Fruit fly (Drosophila melanogaster) whole organism, embryonic: ENCODE data around the gene Phb1.
A peak's percentile ranks its signal among the peaks of the same experiment; 100 is the strongest.

Source experiments
- Atf-2 ChIP-seq: fragments of 200-800 bp; sonication (Bioruptor generic); optimal IDR thresholded peaks from 2 replicates; lab custom pipeline; 2016; ENCODE audit warnings: missing biosample characterization, missing genetic modification characterization
- B-H1 ChIP-seq: fragments of 200-800 bp; sonication (Bioruptor generic); IDR thresholded peaks from 3 replicates; pipeline ENCODE4 v1.3.6; 2022; ENCODE audit warnings: missing biosample characterization, missing genetic modification characterization
- CG10147 ChIP-seq: fragments of 200-800 bp; sonication (Bioruptor generic); optimal IDR thresholded peaks from 2 replicates; lab custom pipeline; 2019; ENCODE audit warnings: missing biosample characterization, mild to moderate bottlenecking, missing genetic modification characterization, moderate library complexity
- CG11723 ChIP-seq: fragments of 200-800 bp; sonication (Bioruptor generic); optimal IDR thresholded peaks from 2 replicates; lab custom pipeline; 2017; ENCODE audit warnings: missing biosample characterization, mild to moderate bottlenecking, missing genetic modification characterization
- CG12391 ChIP-seq: fragments of 200-800 bp; sonication (Bioruptor generic); optimal IDR thresholded peaks from 3 replicates; lab custom pipeline; 2018; ENCODE audit warnings: missing biosample characterization, mild to moderate bottlenecking, missing genetic modification characterization, moderate library complexity
- CG13775 ChIP-seq: fragments of 200-800 bp; sonication (Bioruptor generic); optimal IDR thresholded peaks from 3 replicates; lab custom pipeline; 2017; ENCODE audit warnings: missing biosample characterization, mild to moderate bottlenecking, missing genetic modification characterization
- CG14965 ChIP-seq: fragments of 200-800 bp; sonication (Bioruptor generic); optimal IDR thresholded peaks from 2 replicates; lab custom pipeline; 2016; ENCODE audit warnings: missing biosample characterization, missing genetic modification characterization, borderline replicate concordance
- CG15269 ChIP-seq: fragments of 200-800 bp; sonication (Bioruptor generic); optimal IDR thresholded peaks from 2 replicates; lab custom pipeline; 2018; ENCODE audit warnings: missing biosample characterization, mild to moderate bottlenecking, missing genetic modification characterization, moderate library complexity
- CG15696 ChIP-seq: fragments of 200-800 bp; sonication (Bioruptor generic); optimal IDR thresholded peaks from 2 replicates; lab custom pipeline; 2019; ENCODE audit warnings: missing biosample characterization, mild to moderate bottlenecking, missing genetic modification characterization, moderate library complexity
- CG16779 ChIP-seq: fragments of 200-800 bp; sonication (Bioruptor generic); IDR thresholded peaks from 2 replicates; pipeline ENCODE4 v1.3.6; 2022; ENCODE audit warnings: missing biosample characterization, missing genetic modification characterization
- CG1832 ChIP-seq: fragments of 200-800 bp; sonication (Bioruptor generic); optimal IDR thresholded peaks from 2 replicates; lab custom pipeline; 2017; ENCODE audit warnings: missing biosample characterization, mild to moderate bottlenecking, missing genetic modification characterization, inconsistent platforms
- CG2199 ChIP-seq: fragments of 200-800 bp; sonication (Bioruptor generic); IDR thresholded peaks from 3 replicates; pipeline ENCODE4 v1.3.6; 2022; ENCODE audit warnings: missing biosample characterization, missing genetic modification characterization
- CG31388 ChIP-seq: fragments of 200-800 bp; sonication (Bioruptor generic); optimal IDR thresholded peaks from 2 replicates; lab custom pipeline; 2016; ENCODE audit warnings: missing biosample characterization, missing genetic modification characterization
- CG3163 ChIP-seq: fragments of 200-800 bp; sonication (Bioruptor generic); optimal IDR thresholded peaks from 3 replicates; lab custom pipeline; 2016; ENCODE audit warnings: missing biosample characterization, missing genetic modification characterization
- CG3281 ChIP-seq: fragments of 200-800 bp; sonication (Bioruptor generic); optimal IDR thresholded peaks from 3 replicates; lab custom pipeline; 2017; ENCODE audit warnings: missing biosample characterization, mild to moderate bottlenecking, missing genetic modification characterization
- CG34422 ChIP-seq: fragments of 200-800 bp; sonication (Bioruptor generic); IDR thresholded peaks from 3 replicates; pipeline ENCODE4 v1.3.6; 2022; ENCODE audit warnings: missing biosample characterization, missing genetic modification characterization
- CG6654 ChIP-seq: fragments of 200-800 bp; sonication (Bioruptor generic); optimal IDR thresholded peaks from 2 replicates; lab custom pipeline; 2017; ENCODE audit warnings: missing biosample characterization, mild to moderate bottlenecking, missing genetic modification characterization
- CG7928 ChIP-seq: fragments of 200-800 bp; sonication (Bioruptor generic); optimal IDR thresholded peaks from 2 replicates; lab custom pipeline; 2017; ENCODE audit warnings: missing biosample characterization, mild to moderate bottlenecking, missing genetic modification characterization
- CG8765 ChIP-seq: fragments of 200-800 bp; sonication (Bioruptor generic); IDR thresholded peaks from 2 replicates; pipeline ENCODE4 v1.3.6; 2022; ENCODE audit warnings: missing biosample characterization, missing genetic modification characterization
- Dek ChIP-seq: fragments of 200-800 bp; sonication (Bioruptor generic); optimal IDR thresholded peaks from 3 replicates; lab custom pipeline; 2019; ENCODE audit warnings: missing biosample characterization, mild to moderate bottlenecking, missing genetic modification characterization, moderate library complexity
- Dfd ChIP-seq, 2 experiments: fragments of >200 bp; optimal IDR thresholded peaks; 2 replicates each; lab custom pipeline; 2017; ENCODE audit warnings: missing biosample characterization in 2 of 2, missing genetic modification characterization in 2 of 2
- Dll ChIP-seq: fragments of 200-800 bp; sonication (Bioruptor generic); IDR thresholded peaks from 4 replicates; pipeline ENCODE4 v1.3.6; 2022; ENCODE audit warnings: missing biosample characterization, missing genetic modification characterization; ENCODE audit not compliant: partially characterized antibody
- Doc3 ChIP-seq: fragments of 200-800 bp; sonication (Bioruptor generic); IDR thresholded peaks from 3 replicates; pipeline ENCODE4 v1.3.6; 2022; ENCODE audit warnings: missing biosample characterization, missing genetic modification characterization; ENCODE audit not compliant: partially characterized antibody
- Gsc ChIP-seq: fragments of 200-800 bp; sonication (Bioruptor generic); IDR thresholded peaks from 2 replicates; pipeline ENCODE4 v1.3.6; 2022; ENCODE audit warnings: missing biosample characterization, missing genetic modification characterization
- H2.0 ChIP-seq: fragments of 200-800 bp; sonication (Bioruptor generic); IDR thresholded peaks from 2 replicates; pipeline ENCODE4 v1.3.6; 2022; ENCODE audit warnings: missing biosample characterization, missing genetic modification characterization
- Hmr ChIP-seq: fragments of 200-800 bp; sonication (Bioruptor generic); optimal IDR thresholded peaks from 3 replicates; lab custom pipeline; 2017; ENCODE audit warnings: mild to moderate bottlenecking, missing biosample characterization, missing genetic modification reagents, missing genetic modification characterization
- MBD-R2 ChIP-seq: fragments of 200-800 bp; sonication (Bioruptor generic); IDR thresholded peaks from 2 replicates; pipeline ENCODE4 v1.3.6; 2022; ENCODE audit warnings: missing biosample characterization, missing genetic modification characterization
- Med ChIP-seq: fragments of 200-800 bp; sonication (Bioruptor generic); peaks from one replicate; lab custom pipeline; 2016; ENCODE audit warnings: missing biosample characterization, missing genetic modification characterization, mild to moderate bottlenecking, inconsistent platforms, moderate library complexity
- Optix ChIP-seq: fragments of 200-800 bp; sonication (Bioruptor generic); IDR thresholded peaks from 3 replicates; pipeline ENCODE4 v1.3.6; 2022; ENCODE audit warnings: missing biosample characterization, missing genetic modification characterization
- Stat92E ChIP-seq, 3 experiments: fragments of >200 bp in 2 of 3; fragments of 200-800 bp in 1 of 3; sonication (Bioruptor generic) in 1 of 3; optimal IDR thresholded peaks; 2 replicates each; lab custom pipeline; 2017 to 2019; ENCODE audit warnings: missing biosample characterization in 3 of 3, missing genetic modification characterization in 3 of 3, mild to moderate bottlenecking in 1 of 3, moderate library complexity in 1 of 3
- az2 ChIP-seq: fragments of 200-800 bp; sonication (Bioruptor generic); optimal IDR thresholded peaks from 3 replicates; lab custom pipeline; 2016; ENCODE audit warnings: missing biosample characterization, missing genetic modification characterization
- bbx ChIP-seq: fragments of 200-800 bp; sonication (Bioruptor generic); IDR thresholded peaks from 2 replicates; pipeline ENCODE4 v1.3.6; 2022; ENCODE audit warnings: missing biosample characterization, missing genetic modification characterization; ENCODE audit not compliant: partially characterized antibody
- crc ChIP-seq: fragments of 200-800 bp; sonication (Bioruptor generic); optimal IDR thresholded peaks from 2 replicates; lab custom pipeline; 2016; ENCODE audit warnings: missing biosample characterization, missing genetic modification characterization
- crp ChIP-seq, 2 experiments: fragments of 200-800 bp; sonication (Bioruptor generic); optimal IDR thresholded peaks; 2 replicates in 1 of 2; 3 replicates in 1 of 2; lab custom pipeline; 2017; ENCODE audit warnings: missing biosample characterization in 2 of 2, missing genetic modification characterization in 2 of 2, mild to moderate bottlenecking in 1 of 2, moderate library complexity in 1 of 2
- dpn ChIP-seq, 2 experiments: fragments of 200-800 bp; sonication (Bioruptor generic); optimal IDR thresholded peaks; 3 replicates each; lab custom pipeline; 2016; ENCODE audit warnings: missing biosample characterization in 2 of 2, missing genetic modification characterization in 2 of 2
- exex ChIP-seq: fragments of 200-800 bp; sonication (Bioruptor generic); optimal IDR thresholded peaks from 4 replicates; lab custom pipeline; 2018; ENCODE audit warnings: missing biosample characterization, mild to moderate bottlenecking, missing genetic modification characterization, moderate library complexity
- hbn ChIP-seq: fragments of 200-800 bp; sonication (Bioruptor generic); IDR thresholded peaks from 2 replicates; pipeline ENCODE4 v1.3.6; 2022; ENCODE audit warnings: missing biosample characterization, missing genetic modification characterization; ENCODE audit not compliant: partially characterized antibody
- hkb ChIP-seq, 2 experiments: fragments of 200-800 bp in 1 of 2; fragments of >200 bp in 1 of 2; sonication (Bioruptor generic) in 1 of 2; IDR thresholded peaks in 1 of 2; optimal IDR thresholded peaks in 1 of 2; 2 replicates each; pipeline versions ENCODE4 v1.3.6 to Lab custom; 2017 to 2022; ENCODE audit warnings: missing biosample characterization in 1 of 2, missing genetic modification characterization in 1 of 2
- jigr1 ChIP-seq: fragments of 200-800 bp; sonication (Bioruptor generic); IDR thresholded peaks from 3 replicates; pipeline ENCODE4 v1.3.6; 2022; ENCODE audit warnings: missing biosample characterization, missing genetic modification characterization
- nerfin-1 ChIP-seq: fragments of 200-800 bp; sonication (Bioruptor generic); optimal IDR thresholded peaks from 3 replicates; lab custom pipeline; 2019; ENCODE audit warnings: missing biosample characterization, mild to moderate bottlenecking, missing genetic modification characterization, moderate library complexity
- nerfin-2 ChIP-seq: fragments of 200-800 bp; sonication (Bioruptor generic); IDR thresholded peaks from 2 replicates; pipeline ENCODE4 v1.3.6; 2022; ENCODE audit warnings: missing biosample characterization, missing genetic modification characterization; ENCODE audit not compliant: partially characterized antibody
- p53 ChIP-seq: fragments of 200-800 bp; sonication (Bioruptor generic); optimal IDR thresholded peaks from 2 replicates; lab custom pipeline; 2016; ENCODE audit warnings: missing biosample characterization, missing genetic modification characterization
- pb ChIP-seq: fragments of 200-800 bp; sonication (Bioruptor generic); optimal IDR thresholded peaks from 3 replicates; lab custom pipeline; 2016; ENCODE audit warnings: missing biosample characterization, missing genetic modification characterization
- salm ChIP-seq: fragments of 200-800 bp; sonication (Bioruptor generic); optimal IDR thresholded peaks from 2 replicates; lab custom pipeline; 2018; ENCODE audit warnings: missing biosample characterization, mild to moderate bottlenecking, missing genetic modification characterization
- sd ChIP-seq: fragments of 200-800 bp; sonication (Bioruptor generic); optimal IDR thresholded peaks from 3 replicates; lab custom pipeline; 2018; ENCODE audit warnings: missing biosample characterization, mild to moderate bottlenecking, missing genetic modification characterization, moderate library complexity
- stc ChIP-seq: fragments of 200-800 bp; sonication (Bioruptor generic); IDR thresholded peaks from 2 replicates; pipeline ENCODE4 v1.3.6; 2022; ENCODE audit warnings: missing biosample characterization, missing genetic modification characterization
- tll ChIP-seq, 2 experiments: fragments of 200-800 bp in 1 of 2; fragments of >200 bp in 1 of 2; sonication (Bioruptor generic) in 1 of 2; optimal IDR thresholded peaks; 2 replicates each; lab custom pipeline; 2017 to 2019; ENCODE audit warnings: missing biosample characterization in 2 of 2, missing genetic modification characterization in 2 of 2, mild to moderate bottlenecking in 1 of 2, moderate library complexity in 1 of 2

Gene Phb1

dm6 chr2L:19158005-19158666 is 34.5 kb upstream of the Phb1 start (continued):
- TF ChIP-seq CG13775 (GFP tag; lab: Kevin White, UChicago) = no peak
- TF ChIP-seq jigr1 (GFP tag; lab: Robert Waterston, UW) = no peak
- TF ChIP-seq nerfin-1 = peak; percentile 50
- no peak for TF ChIP-seq CG8765 (GFP tag; lab: Robert Waterston, UW)
- TF ChIP-seq Atf-2 = peak; percentile 8
- peak; percentile 21 for TF ChIP-seq CG10147 (GFP tag; lab: Kevin White, UChicago)
- no peak for TF ChIP-seq B-H1 (GFP tag; lab: Robert Waterston, UW)
- no peak for TF ChIP-seq CG6654 (GFP tag; lab: Kevin White, UChicago)
- TF ChIP-seq exex (tag; lab: Kevin White, UChicago) = peak; percentile 6
- no peak for TF ChIP-seq CG7928
- TF ChIP-seq CG12391 (tag; lab: Kevin White, UChicago) = peak; percentile 3
- TF ChIP-seq MBD-R2 (GFP tag; lab: Robert Waterston, UW) = no peak
- no peak for TF ChIP-seq Dfd (GFP tag; optimal IDR thresholded peaks at IDR 0.05; lab: Kevin White, UChicago)
- no peak for TF ChIP-seq Optix (GFP tag; lab: Robert Waterston, UW)
- TF ChIP-seq Dek (tag; lab: Kevin White, UChicago) = peak; percentile 44
- peak; percentile 6 for TF ChIP-seq pb (GFP tag; lab: Kevin White, UChicago)
- TF ChIP-seq CG15696 (tag; lab: Kevin White, UChicago) = no peak
- no peak for TF ChIP-seq Doc3
- peak; percentile 91 for TF ChIP-seq Med (GFP tag; lab: Kevin White, UChicago)
- TF ChIP-seq CG34422 (GFP tag; lab: Robert Waterston, UW) = peak; percentile 62; the same call in 2 of the 3 replicates
- no peak for TF ChIP-seq Gsc (GFP tag; lab: Robert Waterston, UW)
- TF ChIP-seq hkb (optimal IDR thresholded peaks at IDR 0.05; lab: Kevin White, UChicago) = no peak
- TF ChIP-seq hkb (GFP tag; IDR thresholded peaks at IDR 0.05; lab: Robert Waterston, UW) = 0 out of 2 replicates have a peak, but pooled peaks have one; percentile 13
- TF ChIP-seq Dll = peak; percentile 27; the same call in 1 of the 4 replicates
- peak; percentile 64 for TF ChIP-seq Hmr
- TF ChIP-seq nerfin-2 (GFP tag; lab: Robert Waterston, UW) = no peak
- no peak for TF ChIP-seq tll (GFP tag; optimal IDR thresholded peaks at IDR 0.05; lab: Kevin White, UChicago)
- no peak for TF ChIP-seq CG31388
- no peak for TF ChIP-seq crc (GFP tag; lab: Kevin White, UChicago)
- TF ChIP-seq CG15269 = peak; percentile 32
- no peak; the same call in 1 of the 2 replicates for TF ChIP-seq stc
- peak in 1 of 3 experiments; percentile 80 for TF ChIP-seq Stat92E (GFP tag; optimal IDR thresholded peaks at IDR 0.05; lab: Kevin White, UChicago)
- no peak for TF ChIP-seq CG16779 (GFP tag; lab: Robert Waterston, UW)
- TF ChIP-seq az2 (GFP tag; lab: Kevin White, UChicago) = no peak
- TF ChIP-seq salm (tag; lab: Kevin White, UChicago) = no peak
- peak; percentile 58 for TF ChIP-seq CG3281 (GFP tag; lab: Kevin White, UChicago)
- no peak for TF ChIP-seq CG14965 (GFP tag; lab: Kevin White, UChicago)
- no peak for TF ChIP-seq crp (GFP tag; optimal IDR thresholded peaks at IDR 0.05; lab: Kevin White, UChicago)
- TF ChIP-seq H2.0 = no peak
- peak; percentile 55; the same call in 2 of the 3 replicates for TF ChIP-seq CG2199 (GFP tag; lab: Robert Waterston, UW)
- TF ChIP-seq CG11723 (GFP tag; lab: Kevin White, UChicago) = peak; percentile 0
- 0 out of 2 replicates have a peak, but pooled peaks have one; percentile 16 for TF ChIP-seq hbn (GFP tag; lab: Robert Waterston, UW)
- TF ChIP-seq sd = peak; percentile 75
- no peak for TF ChIP-seq CG3163 (GFP tag; lab: Kevin White, UChicago)
- peak; percentile 54 for TF ChIP-seq bbx (GFP tag; lab: Robert Waterston, UW)
- no peak for TF ChIP-seq p53 (GFP tag; lab: Kevin White, UChicago)
- TF ChIP-seq dpn (GFP tag; optimal IDR thresholded peaks at IDR 0.05; lab: Kevin White, UChicago) = no peak
- peak; percentile 83 for TF ChIP-seq CG1832 (GFP tag; lab: Kevin White, UChicago)
